Fruit fly (Drosophila melanogaster): ENCODE results near the gene Rpt3.

Gene Rpt3

DNA sequence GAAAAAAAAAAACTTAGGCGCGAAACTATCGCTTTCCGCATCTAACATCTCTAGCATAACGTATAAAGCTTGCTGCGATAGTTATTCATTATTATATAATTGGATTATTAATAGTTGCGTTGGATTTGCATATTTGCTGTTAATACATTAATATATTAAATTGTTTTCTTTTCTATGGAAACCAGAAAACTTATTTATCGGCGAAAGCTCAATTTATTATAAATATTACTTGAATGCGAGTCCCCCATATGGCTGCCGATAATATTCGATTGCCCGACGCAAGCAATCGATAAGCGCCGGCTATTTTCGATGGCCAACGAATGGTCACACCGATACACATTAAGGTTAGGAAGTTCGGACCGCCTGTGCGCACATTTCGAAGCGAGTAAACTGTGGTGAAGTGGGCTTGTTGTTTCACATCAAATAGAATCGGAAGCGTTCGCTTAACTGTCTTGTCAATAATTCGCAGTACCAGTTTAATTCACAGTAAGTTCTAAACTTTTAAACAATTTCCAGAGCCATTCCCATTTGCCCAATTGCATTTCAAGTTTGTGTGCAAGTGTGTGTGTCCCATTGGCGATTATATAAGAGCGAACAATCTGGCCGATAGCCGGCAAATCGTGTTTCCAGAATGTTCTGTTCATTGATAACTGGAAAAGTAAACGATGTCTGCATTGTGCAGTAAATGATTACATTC, 16.6 kb upstream of the Rpt3 start, which contains the start of gene Hsp60A (continued):
- TF ChIP-seq disco-r (GFP tag; optimal IDR thresholded peaks at IDR 0.05) (no peak), ken (GFP tag; IDR thresholded peaks at IDR 0.05) (0 out of 3 replicates have a peak, but pooled peaks have one; percentile 42), CG7556 (GFP tag; optimal IDR thresholded peaks at IDR 0.05) (peak; percentile 21), CG11695 (GFP tag; IDR thresholded peaks at IDR 0.05) (no peak), abd-A (tag; optimal IDR thresholded peaks at IDR 0.05) (no peak), CG16863 (GFP tag; optimal IDR thresholded peaks at IDR 0.05) (no peak), tll (GFP tag; optimal IDR thresholded peaks at IDR 0.05) (no peak), CG1233 (GFP tag; optimal IDR thresholded peaks at IDR 0.05) (no peak), Xbp1 (GFP tag; optimal IDR thresholded peaks at IDR 0.05) (peak; percentile 59), MESR4 (GFP tag; optimal IDR thresholded peaks at IDR 0.05) (peak; percentile 42), chn (GFP tag; optimal IDR thresholded peaks at IDR 0.05) (peak; percentile 37), E2f1 (GFP tag; IDR thresholded peaks at IDR 0.05) (0 out of 2 replicates have a peak, but pooled peaks have one; percentile 20), CG10543 (GFP tag; optimal IDR thresholded peaks at IDR 0.05) (no peak), HLH3B (GFP tag; IDR thresholded peaks at IDR 0.05) (0 out of 2 replicates have a peak, but pooled peaks have one; percentile 28), wek (GFP tag; optimal IDR thresholded peaks at IDR 0.05) (peak; percentile 97), CG30020 (tag; optimal IDR thresholded peaks at IDR 0.05) (peak; percentile 25), Atf6 (GFP tag; IDR thresholded peaks at IDR 0.05) (peak; percentile 43), D (optimal IDR thresholded peaks at IDR 0.05) (no peak), D (GFP tag; optimal IDR thresholded peaks at IDR 0.05) (no peak), Hr78 (GFP tag; optimal IDR thresholded peaks at IDR 0.05) (no peak), crc (GFP tag; optimal IDR thresholded peaks at IDR 0.05) (no peak), CG1603 (tag; optimal IDR thresholded peaks at IDR 0.05) (no peak), Spps (tag; optimal IDR thresholded peaks at IDR 0.05) (no peak), CG13296 (GFP tag; optimal IDR thresholded peaks at IDR 0.05) (peak; percentile 36), cad (GFP tag; optimal IDR thresholded peaks at IDR 0.05) (no peak), repo (GFP tag; optimal IDR thresholded peaks at IDR 0.05) (no peak), CG12155 (GFP tag; optimal IDR thresholded peaks at IDR 0.05) (peak; percentile 28), CG2129 (GFP tag; IDR thresholded peaks at IDR 0.05; ENCODE audit: partially characterized antibody) (peak; percentile 60; the same call in 1 of the 2 replicates), chif (GFP tag; optimal IDR thresholded peaks at IDR 0.05) (no peak), CG3847 (GFP tag; IDR thresholded peaks at IDR 0.05) (peak; percentile 25; the same call in 1 of the 2 replicates), CG4282 (GFP tag; optimal IDR thresholded peaks at IDR 0.05) (no peak), CG4617 (GFP tag; optimal IDR thresholded peaks at IDR 0.05; ENCODE audit: borderline replicate concordance) (no peak), bowl (GFP tag; IDR thresholded peaks at IDR 0.05) (no peak), Abd-B (GFP tag; optimal IDR thresholded peaks at IDR 0.05) (peak; percentile 63), CG2116 (GFP tag; optimal IDR thresholded peaks at IDR 0.05) (peak; percentile 74), Hand (GFP tag; optimal IDR thresholded peaks at IDR 0.05) (no peak), CG18262 (tag; optimal IDR thresholded peaks at IDR 0.05) (peak; percentile 3), CG17802 (tag; optimal IDR thresholded peaks at IDR 0.05) (no peak), CG2678 (tag; optimal IDR thresholded peaks at IDR 0.05) (peak; percentile 67), Dip3 (GFP tag; optimal IDR thresholded peaks at IDR 0.05) (peak; percentile 16), inv (GFP tag; IDR thresholded peaks at IDR 0.05; ENCODE audit: partially characterized antibody) (peak; percentile 81), croc (GFP tag; conservative IDR thresholded peaks at IDR 0.05) (peak; percentile 32; the same call in 1 of the 3 replicates), CG30431 (GFP tag; optimal IDR thresholded peaks at IDR 0.05) (no peak), CG10209 (GFP tag; optimal IDR thresholded peaks at IDR 0.05) (peak; percentile 39), bab2 (GFP tag; optimal IDR thresholded peaks at IDR 0.05) (peak; percentile 5), Sry-β (GFP tag; optimal IDR thresholded peaks at IDR 0.05) (no peak), CG18764 (GFP tag; optimal IDR thresholded peaks at IDR 0.05) (peak; percentile 28), CG4404 (GFP tag; IDR thresholded peaks at IDR 0.05) (no peak), kni (GFP tag; optimal IDR thresholded peaks at IDR 0.05) (no peak)
